Fruit fly (Drosophila melanogaster): ENCODE results near the gene Golgin104.

dm6 chr3L:16357860-16358259 lies 6.1 kb upstream of the Golgin104 start:
- TF ChIP-seq psq (optimal IDR thresholded peaks at IDR 0.05): no peak
- TF ChIP-seq ttk (optimal IDR thresholded peaks at IDR 0.05): no peak
- TF ChIP-seq h (optimal IDR thresholded peaks at IDR 0.05): no peak
- TF ChIP-seq insv (optimal IDR thresholded peaks at IDR 0.05): no peak
- no peak for TF ChIP-seq Myc (optimal IDR thresholded peaks at IDR 0.05)

All from Kc167 (cell line).